Worm (Caenorhabditis elegans) whole organism, young adult: Measurements from ENCODE around the gene C30A5.16.
A peak's percentile ranks its signal among the peaks of the same experiment; 100 is the strongest.

Experiments
- B0019.2 ChIP-seq: fragments of 200-800 bp; sonication (Bioruptor generic); conservative IDR thresholded peaks from 2 replicates; pipeline ENCODE4 v1.3.6; 2022; ENCODE audit warnings: missing genetic modification reagents, missing genetic modification characterization, missing compliant biosample characterization
- B0035.1 ChIP-seq: sonication (generic microtip); optimal IDR thresholded peaks from 2 replicates; lab custom pipeline; 2016; ENCODE audit warnings: missing genetic modification characterization, mild to moderate bottlenecking, missing compliant biosample characterization, missing genotype, missing genetic modification reagents
- B0261.1 ChIP-seq: sonication (generic microtip); optimal IDR thresholded peaks from 2 replicates; lab custom pipeline; 2016; ENCODE audit warnings: mild to moderate bottlenecking, missing genetic modification characterization, moderate library complexity, missing compliant biosample characterization
- B0336.3 ChIP-seq: fragments of 200-800 bp; sonication (Bioruptor generic); IDR thresholded peaks from 2 replicates; pipeline ENCODE4 v1.3.6; 2022; ENCODE audit warnings: missing genetic modification characterization, missing compliant biosample characterization
- C17E4.6 ChIP-seq: fragments of 200-800 bp; sonication (Bioruptor generic); IDR thresholded peaks from 2 replicates; pipeline ENCODE4 v1.3.6; 2022; ENCODE audit warnings: missing genetic modification reagents, missing genetic modification characterization, missing compliant biosample characterization
- D2030.7 ChIP-seq: fragments of 200-800 bp; sonication (Bioruptor generic); IDR thresholded peaks from 2 replicates; pipeline ENCODE4 v1.3.6; 2022; ENCODE audit warnings: missing genetic modification reagents, missing genetic modification characterization, missing compliant biosample characterization
- F22D6.2 ChIP-seq: sonication (generic microtip); optimal IDR thresholded peaks from 2 replicates; lab custom pipeline; 2016; ENCODE audit warnings: mild to moderate bottlenecking, missing genetic modification characterization, missing compliant biosample characterization
- F23B12.7 ChIP-seq: sonication (generic microtip); optimal IDR thresholded peaks from 2 replicates; lab custom pipeline; 2017; ENCODE audit warnings: missing genetic modification characterization, mild to moderate bottlenecking, missing compliant biosample characterization, antibody characterized with exemption, moderate library complexity; ENCODE audit not compliant: insufficient read depth
- F37B4.10 ChIP-seq: fragments of 200-800 bp; sonication (Bioruptor generic); IDR thresholded peaks from 2 replicates; pipeline ENCODE4 v1.3.6; 2022; ENCODE audit warnings: missing genetic modification characterization, missing compliant biosample characterization
- F39B2.1 ChIP-seq: fragments of 200-800 bp; sonication (Bioruptor generic); IDR thresholded peaks from 2 replicates; pipeline ENCODE4 v1.3.6; 2022; ENCODE audit warnings: missing genetic modification reagents, missing genetic modification characterization, missing compliant biosample characterization
- F49E8.2 ChIP-seq: sonication (generic microtip); optimal IDR thresholded peaks from 3 replicates; lab custom pipeline; 2017; ENCODE audit warnings: missing genetic modification characterization, mild to moderate bottlenecking, missing compliant biosample characterization, antibody characterized with exemption, moderate library complexity; ENCODE audit not compliant: insufficient read depth
- T07F8.4 ChIP-seq: sonication (generic microtip); optimal IDR thresholded peaks from 2 replicates; lab custom pipeline; 2016; ENCODE audit warnings: mild to moderate bottlenecking, missing genetic modification characterization, moderate library complexity, missing compliant biosample characterization
- Y56A3A.18 ChIP-seq: fragments of 200-800 bp; sonication (Bioruptor generic); IDR thresholded peaks from 2 replicates; pipeline ENCODE4 v1.3.6; 2022; ENCODE audit warnings: missing genetic modification reagents, missing genetic modification characterization, missing compliant biosample characterization
- Y79H2A.3 ChIP-seq: fragments of 200-800 bp; sonication (Bioruptor generic); conservative IDR thresholded peaks from 2 replicates; pipeline ENCODE4 v1.3.6; 2022; ENCODE audit warnings: missing genetic modification reagents, missing genetic modification characterization, missing compliant biosample characterization
- ZK185.1 ChIP-seq: sonication (generic microtip); optimal IDR thresholded peaks from 2 replicates; lab custom pipeline; 2016; ENCODE audit warnings: mild to moderate bottlenecking, missing genetic modification characterization, missing compliant biosample characterization; ENCODE audit not compliant: poor library complexity, severe bottlenecking
- akir-1 ChIP-seq: fragments of 200-800 bp; sonication (Bioruptor generic); optimal IDR thresholded peaks from 2 replicates; lab custom pipeline; 2018; ENCODE audit warnings: mild to moderate bottlenecking, missing genetic modification characterization, moderate library complexity, missing compliant biosample characterization
- ama-1 ChIP-seq, 3 experiments: fragments of 150-350 bp in 1 of 3; sonication (generic microtip) in 2 of 3; optimal IDR thresholded peaks; 2 replicates each; lab custom pipeline; 2014 to 2018; ENCODE audit warnings: missing biosample characterization in 2 of 3, missing genetic modification characterization in 2 of 3, missing genetic modification reagents in 2 of 3
- attf-5 ChIP-seq: fragments of 200-800 bp; sonication (Bioruptor generic); optimal IDR thresholded peaks from 2 replicates; lab custom pipeline; 2018; ENCODE audit warnings: mild to moderate bottlenecking, missing genetic modification characterization, missing compliant biosample characterization
- attf-6 ChIP-seq: fragments of 200-800 bp; sonication (Bioruptor generic); IDR thresholded peaks from 2 replicates; pipeline ENCODE4 v1.3.6; 2022; ENCODE audit warnings: missing genetic modification reagents, missing genetic modification characterization, missing compliant biosample characterization
- ccch-3 ChIP-seq: fragments of 200-800 bp; sonication (Bioruptor generic); optimal IDR thresholded peaks from 2 replicates; lab custom pipeline; 2018; ENCODE audit warnings: mild to moderate bottlenecking, missing genetic modification characterization, missing compliant biosample characterization
- ceh-27 ChIP-seq: fragments of 200-800 bp; sonication (Bioruptor generic); optimal IDR thresholded peaks from 2 replicates; lab custom pipeline; 2018; ENCODE audit warnings: mild to moderate bottlenecking, missing genetic modification characterization, moderate library complexity, missing compliant biosample characterization
- dpff-1 ChIP-seq: sonication (generic microtip); optimal IDR thresholded peaks from 2 replicates; lab custom pipeline; 2017; ENCODE audit warnings: mild to moderate bottlenecking, missing genetic modification characterization, missing compliant biosample characterization
- egl-18 ChIP-seq: fragments of 200-800 bp; sonication (Bioruptor generic); IDR thresholded peaks from 2 replicates; pipeline ENCODE4 v1.3.6; 2022; ENCODE audit warnings: missing genetic modification reagents, missing genetic modification characterization, missing compliant biosample characterization
- egl-44 ChIP-seq: fragments of 200-800 bp; sonication (Bioruptor generic); IDR thresholded peaks from 2 replicates; pipeline ENCODE4 v1.3.6; 2022; ENCODE audit warnings: missing genetic modification reagents, missing genetic modification characterization, missing compliant biosample characterization
- ekl-4 ChIP-seq: fragments of 200-800 bp; sonication (Bioruptor generic); IDR thresholded peaks from 2 replicates; pipeline ENCODE4 v1.3.6; 2022; ENCODE audit warnings: missing genetic modification reagents, missing genetic modification characterization, missing compliant biosample characterization
- fkh-3 ChIP-seq: sonication (generic microtip); optimal IDR thresholded peaks from 2 replicates; lab custom pipeline; 2016; ENCODE audit warnings: mild to moderate bottlenecking, missing genetic modification characterization, missing compliant biosample characterization
- gei-17 ChIP-seq: fragments of 200-800 bp; sonication (Bioruptor generic); optimal IDR thresholded peaks from 2 replicates; lab custom pipeline; 2018; ENCODE audit warnings: mild to moderate bottlenecking, missing genetic modification characterization, missing compliant biosample characterization
- hmg-1.2 ChIP-seq: fragments of 200-800 bp; sonication (Bioruptor generic); IDR thresholded peaks from 2 replicates; pipeline ENCODE4 v1.3.6; 2022; ENCODE audit warnings: missing genetic modification reagents, missing genetic modification characterization, missing compliant biosample characterization
- hsf-1 ChIP-seq: fragments of 200-800 bp; sonication (Bioruptor generic); IDR thresholded peaks from 2 replicates; pipeline ENCODE4 v1.3.6; 2022; ENCODE audit warnings: missing genetic modification reagents, missing genetic modification characterization, missing compliant biosample characterization
- lin-40 ChIP-seq: sonication (generic microtip); optimal IDR thresholded peaks from 2 replicates; lab custom pipeline; 2016; ENCODE audit warnings: missing genetic modification characterization, mild to moderate bottlenecking, missing compliant biosample characterization, missing genotype, missing genetic modification reagents
- lin-54 ChIP-seq: fragments of 200-800 bp; sonication (Bioruptor generic); optimal IDR thresholded peaks from 2 replicates; lab custom pipeline; 2018; ENCODE audit warnings: mild to moderate bottlenecking, missing genetic modification characterization, missing compliant biosample characterization
- lir-1 ChIP-seq: fragments of 200-800 bp; sonication (Bioruptor generic); conservative IDR thresholded peaks from 2 replicates; pipeline ENCODE4 v1.3.6; 2022; ENCODE audit warnings: missing genetic modification reagents, missing genetic modification characterization, missing compliant biosample characterization
- lsy-27 ChIP-seq: sonication (generic microtip); optimal IDR thresholded peaks from 2 replicates; lab custom pipeline; 2017; ENCODE audit warnings: missing genetic modification characterization, mild to moderate bottlenecking, missing compliant biosample characterization, antibody characterized with exemption, missing genotype, borderline replicate concordance; ENCODE audit not compliant: insufficient read depth
- madf-10 ChIP-seq: sonication (generic microtip); optimal IDR thresholded peaks from 2 replicates; lab custom pipeline; 2016; ENCODE audit warnings: mild to moderate bottlenecking, missing genetic modification characterization, missing compliant biosample characterization
- mes-4 ChIP-seq: sonication (generic microtip); optimal IDR thresholded peaks from 2 replicates; lab custom pipeline; 2016; ENCODE audit warnings: missing genotype, missing genetic modification characterization, missing compliant biosample characterization
- nfya-1 ChIP-seq: sonication (generic microtip); optimal IDR thresholded peaks from 2 replicates; lab custom pipeline; 2017; ENCODE audit warnings: antibody characterized with exemption, missing compliant biosample characterization, missing genetic modification characterization, borderline replicate concordance; ENCODE audit not compliant: insufficient read depth
- nhr-179 ChIP-seq: sonication (generic microtip); optimal IDR thresholded peaks from 2 replicates; lab custom pipeline; 2016; ENCODE audit warnings: mild to moderate bottlenecking, missing genetic modification characterization, missing compliant biosample characterization
- nhr-27 ChIP-seq: fragments of 200-800 bp; sonication (Bioruptor generic); optimal IDR thresholded peaks from 2 replicates; lab custom pipeline; 2018; ENCODE audit warnings: mild to moderate bottlenecking, missing genetic modification characterization, moderate library complexity, missing compliant biosample characterization
- pbrm-1 ChIP-seq: fragments of 200-800 bp; sonication (Bioruptor generic); IDR thresholded peaks from 2 replicates; pipeline ENCODE4 v1.3.6; 2022; ENCODE audit warnings: missing genetic modification reagents, missing genetic modification characterization, missing compliant biosample characterization
- repo-1 ChIP-seq: sonication (generic microtip); optimal IDR thresholded peaks from 2 replicates; lab custom pipeline; 2017; ENCODE audit warnings: mild to moderate bottlenecking, missing genetic modification characterization, missing compliant biosample characterization
- sea-2 ChIP-seq: fragments of 200-800 bp; sonication (Bioruptor generic); IDR thresholded peaks from 2 replicates; pipeline ENCODE4 v1.3.6; 2022; ENCODE audit warnings: missing genetic modification characterization, missing compliant biosample characterization
- snpc-4 ChIP-seq, 5 experiments: fragments of 150-350 bp in 1 of 5; sonication (generic microtip) in 4 of 5; optimal IDR thresholded peaks; 2 replicates each; lab custom pipeline; 2014 to 2018; ENCODE audit warnings: missing genetic modification characterization in 5 of 5, missing biosample characterization in 3 of 5, antibody characterized with exemption in 2 of 5, mild to moderate bottlenecking in 2 of 5, missing compliant biosample characterization in 2 of 5, missing genotype in 2 of 5, moderate library complexity in 2 of 5, missing genetic modification reagents in 1 of 5
- unc-130 ChIP-seq: sonication (generic microtip); optimal IDR thresholded peaks from 2 replicates; lab custom pipeline; 2016; ENCODE audit warnings: missing genetic modification reagents, missing genetic modification characterization, missing compliant biosample characterization
- unc-62 ChIP-seq: fragments of 150-350 bp; optimal IDR thresholded peaks from 2 replicates; lab custom pipeline; 2014; ENCODE audit warnings: missing biosample characterization, missing genetic modification reagents, missing genetic modification characterization
- zfh-2 ChIP-seq: fragments of 200-800 bp; sonication (Bioruptor generic); conservative IDR thresholded peaks from 2 replicates; pipeline ENCODE4 v1.3.6; 2022; ENCODE audit warnings: missing genetic modification reagents, missing genetic modification characterization, missing compliant biosample characterization
- ztf-18 ChIP-seq: sonication (generic microtip); optimal IDR thresholded peaks from 2 replicates; lab custom pipeline; 2016; ENCODE audit warnings: missing genotype, mild to moderate bottlenecking, missing genetic modification characterization, missing compliant biosample characterization
- ztf-22 ChIP-seq: fragments of 200-800 bp; sonication (Bioruptor generic); optimal IDR thresholded peaks from 2 replicates; lab custom pipeline; 2018; ENCODE audit warnings: mild to moderate bottlenecking, missing genetic modification characterization, moderate library complexity, missing compliant biosample characterization

Gene C30A5.16

ce11 chrIII:8227511-8227910 lies 9.5 kb downstream of the C30A5.16 start, which contains the start of gene fbxl-1 (continued):
- TF ChIP-seq ekl-4 (GFP tag; lab: Robert Waterston, UW) (peak; percentile 49; the same call in 1 of the 2 replicates), T07F8.4 (tag; lab: Kevin White, UChicago) (no peak), F39B2.1 (GFP tag; lab: Robert Waterston, UW) (no peak), unc-62 (GFP tag; lab: Kevin White, UChicago) (no peak), ztf-22 (GFP tag; lab: Kevin White, UChicago) (peak; percentile 35), attf-5 (GFP tag; lab: Kevin White, UChicago) (peak; percentile 93), akir-1 (GFP tag; lab: Kevin White, UChicago) (no peak), sea-2 (GFP tag; lab: Robert Waterston, UW) (no peak), egl-18 (GFP tag; lab: Robert Waterston, UW) (no peak), ZK185.1 (tag; lab: Kevin White, UChicago) (peak; percentile 41), gei-17 (peak; percentile 37), B0019.2 (GFP tag; lab: Robert Waterston, UW) (no peak), nhr-27 (tag; lab: Kevin White, UChicago) (no peak), fkh-3 (tag; lab: Kevin White, UChicago) (no peak), B0261.1 (tag; lab: Kevin White, UChicago) (no peak), nfya-1 (tag; lab: Kevin White, UChicago) (no peak), F49E8.2 (no peak), pbrm-1 (GFP tag; lab: Robert Waterston, UW) (peak; percentile 68; the same call in 1 of the 2 replicates), nhr-179 (tag; lab: Kevin White, UChicago) (no peak), lsy-27 (tag; lab: Kevin White, UChicago) (no peak), attf-6 (GFP tag; lab: Robert Waterston, UW) (no peak), F23B12.7 (tag; lab: Kevin White, UChicago) (no peak), D2030.7 (GFP tag; lab: Robert Waterston, UW) (no peak), F22D6.2 (peak; percentile 29), C17E4.6 (GFP tag; lab: Robert Waterston, UW) (no peak), mes-4 (tag; lab: Kevin White, UChicago) (no peak), unc-130 (GFP tag; lab: Kevin White, UChicago) (no peak), dpff-1 (no peak), madf-10 (tag; lab: Kevin White, UChicago) (peak; percentile 90), hmg-1.2 (GFP tag; lab: Robert Waterston, UW) (peak; percentile 79; the same call in 1 of the 2 replicates), ztf-18 (peak; percentile 45), ccch-3 (GFP tag; lab: Kevin White, UChicago) (no peak), F37B4.10 (GFP tag; lab: Robert Waterston, UW) (no peak), hsf-1 (GFP tag; lab: Robert Waterston, UW) (no peak), Y56A3A.18 (no peak), B0336.3 (GFP tag; lab: Robert Waterston, UW) (no peak; the same call in none of the 2 replicates), snpc-4 (GFP tag; optimal IDR thresholded peaks at IDR 0.05; lab: Kevin White, UChicago) (no peak), snpc-4 (tag; optimal IDR thresholded peaks at IDR 0.05; lab: Kevin White, UChicago) (peak; percentile 19 to 56 (median 26)), Y79H2A.3 (no peak), egl-44 (GFP tag; lab: Robert Waterston, UW) (peak; percentile 58; the same call in 1 of the 2 replicates), zfh-2 (GFP tag; lab: Robert Waterston, UW) (peak; percentile 98), lin-54 (GFP tag; lab: Kevin White, UChicago) (peak; percentile 55), lin-40 (peak; percentile 63), repo-1 (tag; lab: Kevin White, UChicago) (peak; percentile 30), ceh-27 (GFP tag; lab: Kevin White, UChicago) (peak; percentile 61), ama-1 (optimal IDR thresholded peaks at IDR 0.05; lab: Kevin White, UChicago) (no peak), ama-1 (GFP tag; optimal IDR thresholded peaks at IDR 0.05; lab: Kevin White, UChicago) (no peak), lir-1 (GFP tag; lab: Robert Waterston, UW) (peak; percentile 82), B0035.1 (no peak)
